Worm (Caenorhabditis elegans) whole organism, L3 larva: ENCODE measurements around the gene W07G4.5.

Experiments used
- ceh-16 ChIP-seq: sonication (generic microtip); optimal IDR thresholded peaks from 2 replicates; lab custom pipeline; 2017; ENCODE audit warnings: missing biosample characterization, missing genetic modification characterization
- egl-27 ChIP-seq: sonication (generic microtip); optimal IDR thresholded peaks from 4 replicates; lab custom pipeline; 2017; ENCODE audit warnings: missing biosample characterization, missing genetic modification reagents, missing genetic modification characterization
- fkh-10 ChIP-seq: sonication (generic microtip); optimal IDR thresholded peaks from 2 replicates; lab custom pipeline; 2017; ENCODE audit warnings: missing biosample characterization, missing genetic modification reagents, missing genetic modification characterization
- mml-1 ChIP-seq: fragments of 150-350 bp; sonication (generic microtip); optimal IDR thresholded peaks from 3 replicates; lab custom pipeline; 2014; ENCODE audit warnings: missing biosample characterization, missing genetic modification characterization
- nhr-11 ChIP-seq: fragments of 150-350 bp; optimal IDR thresholded peaks from 2 replicates; lab custom pipeline; 2014; ENCODE audit warnings: missing biosample characterization, missing genetic modification characterization
- nhr-12 ChIP-seq: fragments of 150-350 bp; optimal IDR thresholded peaks from 2 replicates; lab custom pipeline; 2014; ENCODE audit warnings: missing biosample characterization, missing genetic modification characterization
- nhr-76 ChIP-seq: fragments of 150-350 bp; sonication (generic microtip); optimal IDR thresholded peaks from 5 replicates; lab custom pipeline; 2014; ENCODE audit warnings: missing biosample characterization, missing genetic modification characterization
- pha-4 ChIP-seq: fragments of 150-350 bp; optimal IDR thresholded peaks from 2 replicates; lab custom pipeline; 2014; ENCODE audit warnings: missing biosample characterization, missing genetic modification reagents, missing genetic modification characterization
- skn-1 ChIP-seq: fragments of 150-350 bp; optimal IDR thresholded peaks from 2 replicates; lab custom pipeline; 2014; ENCODE audit warnings: missing biosample characterization, missing genetic modification characterization
- ztf-11 ChIP-seq: fragments of 150-350 bp; optimal IDR thresholded peaks from 2 replicates; lab custom pipeline; 2014; ENCODE audit warnings: missing biosample characterization, missing genetic modification characterization

- no peak for TF ChIP-seq nhr-76
- no peak for TF ChIP-seq pha-4 (tag; lab: Kevin White, UChicago)
- TF ChIP-seq egl-27 (tag; lab: Kevin White, UChicago) = no peak
- TF ChIP-seq nhr-12 (tag; lab: Kevin White, UChicago) = no peak
- no peak for TF ChIP-seq mml-1
- TF ChIP-seq nhr-11 (tag; lab: Kevin White, UChicago) = no peak
- no peak for TF ChIP-seq fkh-10 (GFP tag; lab: Kevin White, UChicago)
- TF ChIP-seq ztf-11 (tag; lab: Kevin White, UChicago) = no peak
- no peak for TF ChIP-seq skn-1 (tag; lab: Kevin White, UChicago)
- no peak for TF ChIP-seq ceh-16
Measured at ce11 chrV:13033223-13033622, 14.6 kb upstream of the W07G4.5 start, which contains the start of gene W07G4.1.
